Fruit fly (Drosophila melanogaster): Measurements from ENCODE around the gene CG1544.

CG1544 gene

DNA sequence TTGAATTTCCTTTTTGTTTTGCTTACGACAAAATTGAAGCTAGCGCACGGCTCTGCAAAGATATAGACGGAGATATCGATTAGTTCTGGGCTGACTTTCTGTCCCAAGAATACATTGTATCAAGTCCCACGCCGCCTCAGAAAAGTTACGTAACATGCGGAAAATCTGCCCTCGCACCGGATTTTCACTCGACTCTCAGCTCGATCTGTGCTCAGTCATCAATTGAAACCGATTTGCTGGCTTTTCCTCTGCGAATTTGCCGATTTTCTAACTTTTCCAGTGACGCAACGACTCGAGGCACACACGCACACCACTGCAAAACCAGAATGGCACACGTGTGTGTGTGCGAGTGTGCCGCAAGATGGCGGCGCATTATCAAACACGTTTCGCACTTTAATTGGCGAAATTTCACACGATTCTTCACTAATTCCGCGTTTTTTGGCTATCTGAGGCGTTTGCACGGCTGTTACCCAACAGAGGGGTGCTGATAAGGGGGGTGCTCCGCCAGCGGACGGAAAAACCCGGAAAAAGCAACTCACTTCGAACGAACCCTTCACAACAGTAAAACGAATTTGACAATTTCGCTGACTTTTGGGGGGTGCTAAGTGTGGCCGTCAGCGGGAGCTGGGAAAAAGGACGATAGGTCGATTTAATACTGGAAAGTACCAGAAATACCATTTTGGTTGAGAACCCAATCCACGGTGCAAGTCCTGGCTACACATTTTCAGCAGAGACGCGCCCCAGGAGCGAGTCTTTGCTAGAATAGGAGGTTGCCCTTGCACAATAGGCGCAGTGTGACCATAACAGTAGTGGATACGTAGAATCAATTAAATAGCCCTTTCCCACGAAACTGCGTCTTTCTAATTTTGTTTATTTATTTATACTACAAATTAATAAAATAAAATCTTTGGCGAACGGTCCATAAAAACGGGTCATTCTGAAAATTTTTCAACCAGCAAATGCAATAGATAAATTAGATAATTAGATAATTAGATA lies 22.6 kb downstream of the CG1544 start, which contains the start of gene ATPsynC (continued):
- TF ChIP-seq Scr (GFP tag; IDR thresholded peaks at IDR 0.05; ENCODE audit: partially characterized antibody) = no peak
- no peak for TF ChIP-seq Six4 (GFP tag; optimal IDR thresholded peaks at IDR 0.05)
- TF ChIP-seq CG10543 (GFP tag; optimal IDR thresholded peaks at IDR 0.05) = peak; percentile 76
- peak; percentile 73 for TF ChIP-seq cwo (GFP tag; optimal IDR thresholded peaks at IDR 0.05)
- TF ChIP-seq mld (GFP tag; IDR thresholded peaks at IDR 0.05; ENCODE audit: partially characterized antibody) = no peak
- TF ChIP-seq scrt (GFP tag; optimal IDR thresholded peaks at IDR 0.05) = peak; percentile 24
- TF ChIP-seq rib (GFP tag; IDR thresholded peaks at IDR 0.05) = no peak
- no peak for TF ChIP-seq kah (GFP tag; optimal IDR thresholded peaks at IDR 0.05)
- TF ChIP-seq CG30020 (tag; optimal IDR thresholded peaks at IDR 0.05) = peak; percentile 91
- TF ChIP-seq CG8478 (optimal IDR thresholded peaks at IDR 0.05) = no peak
- no peak for TF ChIP-seq CG11695 (GFP tag; IDR thresholded peaks at IDR 0.05)
- TF ChIP-seq E2f2 (GFP tag; IDR thresholded peaks at IDR 0.05) = no peak
- TF ChIP-seq CG1792 (GFP tag; optimal IDR thresholded peaks at IDR 0.05) = no peak
- TF ChIP-seq CG31441 (GFP tag; IDR thresholded peaks at IDR 0.05) = no peak
- no peak for TF ChIP-seq Sry-β (GFP tag; optimal IDR thresholded peaks at IDR 0.05)
- TF ChIP-seq CG4360 (GFP tag; IDR thresholded peaks at IDR 0.05) = no peak
- no peak for TF ChIP-seq Dip3 (GFP tag; optimal IDR thresholded peaks at IDR 0.05)
- TF ChIP-seq ci (GFP tag; IDR thresholded peaks at IDR 0.05) = no peak
- TF ChIP-seq PHDP (tag; optimal IDR thresholded peaks at IDR 0.05) = peak; percentile 42
- TF ChIP-seq Fer1 (GFP tag; optimal IDR thresholded peaks at IDR 0.05) = peak; percentile 75
- peak; percentile 17 for TF ChIP-seq emc (GFP tag; optimal IDR thresholded peaks at IDR 0.05)
- TF ChIP-seq inv (GFP tag; IDR thresholded peaks at IDR 0.05; ENCODE audit: partially characterized antibody) = no peak
- TF ChIP-seq eve (GFP tag; optimal IDR thresholded peaks at IDR 0.05) = no peak
- TF ChIP-seq Chrac-16 (GFP tag; optimal IDR thresholded peaks at IDR 0.05) = no peak
- TF ChIP-seq Eip74EF (GFP tag; optimal IDR thresholded peaks at IDR 0.05) = peak in 1 of 2 experiments; percentile 86
- TF ChIP-seq onecut (GFP tag; IDR thresholded peaks at IDR 0.05) = peak; percentile 40
- peak; percentile 51 for TF ChIP-seq CG15479 (GFP tag; optimal IDR thresholded peaks at IDR 0.05)
- peak; percentile 17 for TF ChIP-seq wek (GFP tag; optimal IDR thresholded peaks at IDR 0.05)
- peak; percentile 83 for TF ChIP-seq sens (GFP tag)
- TF ChIP-seq Poxn (GFP tag; IDR thresholded peaks at IDR 0.05) = no peak
- TF ChIP-seq Neu2 (GFP tag; optimal IDR thresholded peaks at IDR 0.05; ENCODE audit: borderline replicate concordance) = no peak
- peak in 1 of 2 experiments; percentile 67 for TF ChIP-seq Dfd (GFP tag; optimal IDR thresholded peaks at IDR 0.05)
- TF ChIP-seq CG16813 (GFP tag; IDR thresholded peaks at IDR 0.05; ENCODE audit: partially characterized antibody) = no peak
- TF ChIP-seq CG14441 (GFP tag; IDR thresholded peaks at IDR 0.05) = no peak
- TF ChIP-seq CG31224 (GFP tag; IDR thresholded peaks at IDR 0.05) = no peak
- TF ChIP-seq Max (GFP tag; optimal IDR thresholded peaks at IDR 0.05) = peak; percentile 22
- peak in 1 of 2 experiments; percentile 66 for TF ChIP-seq insv (GFP tag; optimal IDR thresholded peaks at IDR 0.05)
- no peak for TF ChIP-seq tio (GFP tag; optimal IDR thresholded peaks at IDR 0.05)
- TF ChIP-seq Optix (GFP tag; IDR thresholded peaks at IDR 0.05) = no peak
- TF ChIP-seq CG4617 (GFP tag; optimal IDR thresholded peaks at IDR 0.05; ENCODE audit: borderline replicate concordance) = peak; percentile 30
- TF ChIP-seq ems (GFP tag; optimal IDR thresholded peaks at IDR 0.05) = peak; percentile 27
- TF ChIP-seq CG13296 (GFP tag; optimal IDR thresholded peaks at IDR 0.05) = peak; percentile 61
- TF ChIP-seq CG1647 (GFP tag; optimal IDR thresholded peaks at IDR 0.05) = no peak
- no peak for TF ChIP-seq pan (optimal IDR thresholded peaks at IDR 0.05)
- TF ChIP-seq pan (GFP tag; optimal IDR thresholded peaks at IDR 0.05 in 1 of 2, IDR thresholded peaks at IDR 0.05 in 1 of 2) = no peak
- TF ChIP-seq Hmx (GFP tag; optimal IDR thresholded peaks at IDR 0.05) = no peak
- TF ChIP-seq CG17328 (GFP tag; IDR thresholded peaks at IDR 0.05) = no peak
- TF ChIP-seq CG6689 (GFP tag; IDR thresholded peaks at IDR 0.05) = no peak
- no peak for TF ChIP-seq crp (GFP tag; optimal IDR thresholded peaks at IDR 0.05)
